Fruit fly (Drosophila melanogaster) whole organism, embryonic: Measurements from ENCODE around the gene CG5180.

Experiments used
- Abd-B ChIP-seq: fragments of 200-800 bp; sonication (Bioruptor generic); optimal IDR thresholded peaks from 2 replicates; lab custom pipeline; 2018; ENCODE audit warnings: missing biosample characterization, mild to moderate bottlenecking, missing genetic modification characterization, moderate library complexity
- CG11695 ChIP-seq: fragments of 200-800 bp; sonication (Bioruptor generic); IDR thresholded peaks from 3 replicates; pipeline ENCODE4 v1.3.6; 2022; ENCODE audit warnings: missing biosample characterization, missing genetic modification characterization
- CG13775 ChIP-seq: fragments of 200-800 bp; sonication (Bioruptor generic); optimal IDR thresholded peaks from 3 replicates; lab custom pipeline; 2017; ENCODE audit warnings: missing biosample characterization, mild to moderate bottlenecking, missing genetic modification characterization
- CG1529 ChIP-seq: fragments of 200-800 bp; sonication (Bioruptor generic); optimal IDR thresholded peaks from 3 replicates; lab custom pipeline; 2018; ENCODE audit warnings: missing biosample characterization, missing genetic modification characterization
- CG17361 ChIP-seq: fragments of 200-800 bp; sonication (Bioruptor generic); IDR thresholded peaks from 3 replicates; pipeline ENCODE4 v1.3.6; 2022; ENCODE audit warnings: missing biosample characterization, missing genetic modification characterization
- CG1792 ChIP-seq: fragments of 200-800 bp; sonication (Bioruptor generic); optimal IDR thresholded peaks from 2 replicates; lab custom pipeline; 2016; ENCODE audit warnings: missing biosample characterization, missing genetic modification characterization
- CG2129 ChIP-seq: fragments of 200-800 bp; sonication (Bioruptor generic); IDR thresholded peaks from 2 replicates; pipeline ENCODE4 v1.3.6; 2022; ENCODE audit warnings: missing biosample characterization, missing genetic modification characterization; ENCODE audit not compliant: partially characterized antibody
- CG2678 ChIP-seq: fragments of 200-800 bp; sonication (Bioruptor generic); optimal IDR thresholded peaks from 3 replicates; lab custom pipeline; 2019; ENCODE audit warnings: missing biosample characterization, mild to moderate bottlenecking, missing genetic modification characterization, moderate library complexity
- CG2712 ChIP-seq: fragments of 200-800 bp; optimal IDR thresholded peaks from 3 replicates; lab custom pipeline; 2019; ENCODE audit warnings: missing biosample characterization, mild to moderate bottlenecking, missing genetic modification characterization, moderate library complexity
- CG33213 ChIP-seq: fragments of 200-800 bp; sonication (Bioruptor generic); optimal IDR thresholded peaks from 3 replicates; lab custom pipeline; 2016; ENCODE audit warnings: missing biosample characterization, missing genetic modification characterization
- CG34422 ChIP-seq: fragments of 200-800 bp; sonication (Bioruptor generic); IDR thresholded peaks from 3 replicates; pipeline ENCODE4 v1.3.6; 2022; ENCODE audit warnings: missing biosample characterization, missing genetic modification characterization
- CG4282 ChIP-seq: fragments of 200-800 bp; sonication (Bioruptor generic); optimal IDR thresholded peaks from 2 replicates; lab custom pipeline; 2016; ENCODE audit warnings: missing biosample characterization, missing genetic modification characterization
- CG4404 ChIP-seq: fragments of 200-800 bp; sonication (Bioruptor generic); IDR thresholded peaks from 2 replicates; pipeline ENCODE4 v1.3.6; 2022; ENCODE audit warnings: missing biosample characterization, missing genetic modification characterization
- CG4707 ChIP-seq: fragments of 200-800 bp; sonication (Bioruptor generic); optimal IDR thresholded peaks from 2 replicates; lab custom pipeline; 2018; ENCODE audit warnings: missing biosample characterization, mild to moderate bottlenecking, missing genetic modification characterization, moderate library complexity
- CG6175 ChIP-seq: fragments of 200-800 bp; sonication (Bioruptor generic); IDR thresholded peaks from 3 replicates; pipeline ENCODE4 v1.3.6; 2022; ENCODE audit warnings: missing biosample characterization, missing genetic modification characterization
- CG7987 ChIP-seq: fragments of 200-800 bp; sonication (Bioruptor generic); optimal IDR thresholded peaks from 2 replicates; lab custom pipeline; 2018; ENCODE audit warnings: missing biosample characterization, mild to moderate bottlenecking, missing genetic modification characterization, moderate library complexity
- CG8924 ChIP-seq: fragments of 200-800 bp; optimal IDR thresholded peaks from 3 replicates; lab custom pipeline; 2019; ENCODE audit warnings: missing biosample characterization, mild to moderate bottlenecking, missing genetic modification characterization, moderate library complexity
- CkIIα-i1 ChIP-seq: fragments of 200-800 bp; sonication (Bioruptor generic); IDR thresholded peaks from 2 replicates; pipeline ENCODE4 v1.3.6; 2022; ENCODE audit warnings: missing biosample characterization, missing genetic modification characterization
- CoRest ChIP-seq: fragments of 200-800 bp; sonication (Bioruptor generic); optimal IDR thresholded peaks from 3 replicates; lab custom pipeline; 2018; ENCODE audit warnings: missing biosample characterization, mild to moderate bottlenecking, missing genetic modification characterization, moderate library complexity
- Deaf1 ChIP-seq: fragments of 200-800 bp; optimal IDR thresholded peaks from 3 replicates; lab custom pipeline; 2019; ENCODE audit warnings: missing biosample characterization, mild to moderate bottlenecking, missing genetic modification characterization, moderate library complexity
- Dek ChIP-seq: fragments of 200-800 bp; sonication (Bioruptor generic); optimal IDR thresholded peaks from 3 replicates; lab custom pipeline; 2019; ENCODE audit warnings: missing biosample characterization, mild to moderate bottlenecking, missing genetic modification characterization, moderate library complexity
- E2f2 ChIP-seq: fragments of 200-800 bp; sonication (Bioruptor generic); IDR thresholded peaks from 2 replicates; pipeline ENCODE4 v1.3.6; 2022; ENCODE audit warnings: missing biosample characterization, missing genetic modification characterization
- HLH4C ChIP-seq: fragments of 200-800 bp; sonication (Bioruptor generic); IDR thresholded peaks from 3 replicates; pipeline ENCODE4 v1.3.6; 2022; ENCODE audit warnings: missing biosample characterization, missing genetic modification characterization; ENCODE audit not compliant: partially characterized antibody
- Hand ChIP-seq: fragments of 200-800 bp; sonication (Bioruptor generic); optimal IDR thresholded peaks from 2 replicates; lab custom pipeline; 2017; ENCODE audit warnings: mild to moderate bottlenecking, missing biosample characterization, missing genetic modification reagents, missing genetic modification characterization
- Hey ChIP-seq: fragments of 200-800 bp; sonication (Bioruptor generic); optimal IDR thresholded peaks from 3 replicates; lab custom pipeline; 2018; ENCODE audit warnings: missing biosample characterization, mild to moderate bottlenecking, missing genetic modification characterization
- Poxn ChIP-seq: fragments of 200-800 bp; sonication (Bioruptor generic); IDR thresholded peaks from 2 replicates; pipeline ENCODE4 v1.3.6; 2022; ENCODE audit warnings: missing biosample characterization, missing genetic modification characterization
- Sry-β ChIP-seq: fragments of 200-800 bp; sonication (Bioruptor generic); optimal IDR thresholded peaks from 2 replicates; lab custom pipeline; 2018; ENCODE audit warnings: missing biosample characterization, mild to moderate bottlenecking, missing genetic modification characterization, moderate library complexity
- bcd ChIP-seq: fragments of 200-800 bp; sonication (Bioruptor generic); optimal IDR thresholded peaks from 2 replicates; lab custom pipeline; 2017; ENCODE audit warnings: missing biosample characterization, mild to moderate bottlenecking, missing genetic modification characterization
- cg ChIP-seq: fragments of 200-800 bp; sonication (Bioruptor generic); optimal IDR thresholded peaks from 3 replicates; lab custom pipeline; 2019; ENCODE audit warnings: missing biosample characterization, mild to moderate bottlenecking, missing genetic modification characterization, moderate library complexity
- danr ChIP-seq: fragments of 200-800 bp; sonication (Bioruptor generic); IDR thresholded peaks from 2 replicates; pipeline ENCODE4 v1.3.6; 2022; ENCODE audit warnings: missing biosample characterization, missing genetic modification characterization
- dmrt11E ChIP-seq: fragments of 200-800 bp; sonication (Bioruptor generic); optimal IDR thresholded peaks from 3 replicates; lab custom pipeline; 2018; ENCODE audit warnings: missing biosample characterization, mild to moderate bottlenecking, missing genetic modification characterization, moderate library complexity
- esg ChIP-seq: fragments of 200-800 bp; sonication (Bioruptor generic); conservative IDR thresholded peaks from 2 replicates; pipeline ENCODE4 v1.3.6; 2022; ENCODE audit warnings: missing biosample characterization, missing genetic modification characterization
- fd3F ChIP-seq: fragments of 200-800 bp; sonication (Bioruptor generic); optimal IDR thresholded peaks from 2 replicates; lab custom pipeline; 2018; ENCODE audit warnings: missing biosample characterization, mild to moderate bottlenecking, missing genetic modification characterization, moderate library complexity
- gcm2 ChIP-seq: fragments of 200-800 bp; sonication (Bioruptor generic); optimal IDR thresholded peaks from 2 replicates; lab custom pipeline; 2016; ENCODE audit warnings: missing biosample characterization, missing genetic modification characterization
- gem ChIP-seq: fragments of 200-800 bp; sonication (Bioruptor generic); optimal IDR thresholded peaks from 2 replicates; lab custom pipeline; 2019; ENCODE audit warnings: missing biosample characterization, mild to moderate bottlenecking, missing genetic modification characterization, moderate library complexity
- hb ChIP-seq: fragments of 200-800 bp; sonication (Bioruptor generic); IDR thresholded peaks from 3 replicates; pipeline ENCODE4 v1.3.6; 2022; ENCODE audit warnings: missing biosample characterization, missing genetic modification characterization; ENCODE audit not compliant: partially characterized antibody
- kah ChIP-seq: fragments of 200-800 bp; sonication (Bioruptor generic); optimal IDR thresholded peaks from 2 replicates; lab custom pipeline; 2018; ENCODE audit warnings: missing biosample characterization, mild to moderate bottlenecking, missing genetic modification characterization
- nom ChIP-seq: fragments of 200-800 bp; sonication (Bioruptor generic); optimal IDR thresholded peaks from 2 replicates; lab custom pipeline; 2017; ENCODE audit warnings: missing biosample characterization, missing genetic modification characterization, mild to moderate bottlenecking, moderate library complexity, missing genetic modification reagents
- onecut ChIP-seq: fragments of 200-800 bp; sonication (Bioruptor generic); IDR thresholded peaks from 2 replicates; pipeline ENCODE4 v1.3.6; 2022; ENCODE audit warnings: missing biosample characterization, missing genetic modification characterization
- phol ChIP-seq: fragments of 200-800 bp; sonication (Bioruptor generic); optimal IDR thresholded peaks from 3 replicates; lab custom pipeline; 2018; ENCODE audit warnings: missing biosample characterization, mild to moderate bottlenecking, missing genetic modification characterization, moderate library complexity
- pros ChIP-seq: fragments of 200-800 bp; sonication (Bioruptor generic); optimal IDR thresholded peaks from 3 replicates; lab custom pipeline; 2019; ENCODE audit warnings: missing biosample characterization, mild to moderate bottlenecking, missing genetic modification characterization, moderate library complexity
- ranshi ChIP-seq: fragments of 200-800 bp; sonication (Bioruptor generic); IDR thresholded peaks from 2 replicates; pipeline ENCODE4 v1.3.6; 2022; ENCODE audit warnings: missing biosample characterization, missing genetic modification characterization
- rib ChIP-seq: fragments of 200-800 bp; sonication (Bioruptor generic); IDR thresholded peaks from 2 replicates; pipeline ENCODE4 v1.3.6; 2022; ENCODE audit warnings: missing biosample characterization, missing genetic modification characterization
- schlank ChIP-seq: fragments of 200-800 bp; sonication (Bioruptor generic); optimal IDR thresholded peaks from 2 replicates; lab custom pipeline; 2018; ENCODE audit warnings: missing biosample characterization, mild to moderate bottlenecking, missing genetic modification characterization
- sima ChIP-seq: fragments of 200-800 bp; sonication (Bioruptor generic); optimal IDR thresholded peaks from 2 replicates; lab custom pipeline; 2016; ENCODE audit warnings: missing biosample characterization, missing genetic modification characterization
- sisA ChIP-seq: fragments of 200-800 bp; sonication (Bioruptor generic); IDR thresholded peaks from 2 replicates; pipeline ENCODE4 v1.3.6; 2022; ENCODE audit warnings: missing biosample characterization, missing genetic modification characterization
- slou ChIP-seq: fragments of 200-800 bp; sonication (Bioruptor generic); optimal IDR thresholded peaks from 3 replicates; lab custom pipeline; 2016; ENCODE audit warnings: missing biosample characterization, missing genetic modification characterization
- slp2 ChIP-seq: fragments of 200-800 bp; sonication (Bioruptor generic); optimal IDR thresholded peaks from 2 replicates; lab custom pipeline; 2016; ENCODE audit warnings: missing biosample characterization, missing genetic modification characterization
- ssp ChIP-seq: fragments of 200-800 bp; sonication (Bioruptor generic); IDR thresholded peaks from 2 replicates; pipeline ENCODE4 v1.3.6; 2022; ENCODE audit warnings: missing biosample characterization, missing genetic modification characterization
- yki ChIP-seq: fragments of >200 bp; optimal IDR thresholded peaks from 3 replicates; lab custom pipeline; 2018
- zen2 ChIP-seq: fragments of 200-800 bp; sonication (Bioruptor generic); IDR thresholded peaks from 3 replicates; pipeline ENCODE4 v1.3.6; 2022; ENCODE audit warnings: missing biosample characterization, missing genetic modification characterization; ENCODE audit not compliant: partially characterized antibody

CG5180 gene

dm6 chr3R:20579816-20580215, 22.1 kb downstream of the CG5180 start, which contains the start of the genes EloB and Srp14 (continued):
- no peak for TF ChIP-seq Hey
- peak; percentile 83 for TF ChIP-seq CG17361 (GFP tag; lab: Robert Waterston, UW)
- TF ChIP-seq CG2678 (tag; lab: Kevin White, UChicago): peak; percentile 84
- peak; percentile 17 for TF ChIP-seq nom (GFP tag; lab: Kevin White, UChicago)
- peak; percentile 86 for TF ChIP-seq CG34422 (GFP tag; lab: Robert Waterston, UW)
- peak; percentile 70 for TF ChIP-seq slp2
- peak; percentile 88 for TF ChIP-seq phol
- TF ChIP-seq sima (GFP tag; lab: Kevin White, UChicago): peak; percentile 1
- peak; percentile 70 for TF ChIP-seq E2f2 (GFP tag; lab: Robert Waterston, UW)
- TF ChIP-seq CG2712 (tag; lab: Kevin White, UChicago): peak; percentile 86
- TF ChIP-seq CG4707: peak; percentile 35
- no peak for TF ChIP-seq cg
- no peak for TF ChIP-seq gcm2 (GFP tag; lab: Kevin White, UChicago)
- TF ChIP-seq CG4404 (GFP tag; lab: Robert Waterston, UW): peak; percentile 75
- no peak for TF ChIP-seq ranshi (GFP tag; lab: Robert Waterston, UW)
- peak; percentile 87 for TF ChIP-seq CG8924 (tag; lab: Kevin White, UChicago)
- TF ChIP-seq CG11695 (GFP tag; lab: Robert Waterston, UW): peak; percentile 74
- TF ChIP-seq CG33213: peak; percentile 71
- peak; percentile 55 for TF ChIP-seq danr (GFP tag; lab: Robert Waterston, UW)
- peak; percentile 71; the same call in 1 of the 2 replicates for TF ChIP-seq rib
- TF ChIP-seq CG13775 (GFP tag; lab: Kevin White, UChicago): peak; percentile 87
- TF ChIP-seq hb (GFP tag; lab: Robert Waterston, UW): peak; percentile 96
- peak; percentile 65 for TF ChIP-seq fd3F (GFP tag; lab: Kevin White, UChicago)
- TF ChIP-seq Deaf1 (tag; lab: Kevin White, UChicago): no peak
- TF ChIP-seq Hand (GFP tag; lab: Kevin White, UChicago): peak; percentile 16
- peak; percentile 95 for TF ChIP-seq CG2129 (GFP tag; lab: Robert Waterston, UW)
- peak; percentile 55 for TF ChIP-seq esg
- TF ChIP-seq CG1529 (GFP tag; lab: Kevin White, UChicago): peak; percentile 53
- peak; percentile 65 for TF ChIP-seq CG1792 (GFP tag; lab: Kevin White, UChicago)
- 0 out of 3 replicates have a peak, but pooled peaks have one; percentile 28 for TF ChIP-seq CG6175 (GFP tag; lab: Robert Waterston, UW)
- peak; percentile 86 for TF ChIP-seq CoRest (tag; lab: Kevin White, UChicago)
- no peak for TF ChIP-seq yki (lab: Kevin White, UChicago)
- peak; percentile 73 for TF ChIP-seq slou
- TF ChIP-seq onecut (GFP tag; lab: Robert Waterston, UW): peak; percentile 59
- TF ChIP-seq pros: no peak
- TF ChIP-seq gem (tag; lab: Kevin White, UChicago): peak; percentile 87
- peak; percentile 18 for TF ChIP-seq kah (GFP tag; lab: Kevin White, UChicago)
- peak; percentile 39 for TF ChIP-seq CG4282
- TF ChIP-seq Abd-B (GFP tag; lab: Kevin White, UChicago): no peak
- peak; percentile 77 for TF ChIP-seq CG7987 (GFP tag; lab: Kevin White, UChicago)
- peak; percentile 54 for TF ChIP-seq ssp (GFP tag; lab: Robert Waterston, UW)
- TF ChIP-seq sisA (GFP tag; lab: Robert Waterston, UW): peak; percentile 60
- no peak for TF ChIP-seq CkIIα-i1 (GFP tag; lab: Robert Waterston, UW)
- peak; percentile 72 for TF ChIP-seq bcd (GFP tag; lab: Kevin White, UChicago)
- TF ChIP-seq dmrt11E (tag; lab: Kevin White, UChicago): peak; percentile 78
- TF ChIP-seq Sry-β: no peak
- TF ChIP-seq schlank (tag; lab: Kevin White, UChicago): peak; percentile 47
- peak; percentile 96 for TF ChIP-seq zen2
- peak; percentile 74 for TF ChIP-seq Dek (tag; lab: Kevin White, UChicago)
- TF ChIP-seq HLH4C: peak; percentile 92
- no peak for TF ChIP-seq Poxn (GFP tag; lab: Robert Waterston, UW)
